Worm (Caenorhabditis elegans) whole organism, late embryonic: ENCODE results near the gene srx-46.

ENCODE experiments used
- C38D4.7 ChIP-seq: fragments of 200-800 bp; sonication (Bioruptor generic); optimal IDR thresholded peaks from 2 replicates; lab custom pipeline; 2018; ENCODE audit warnings: mild to moderate bottlenecking, missing genetic modification characterization, moderate library complexity, missing compliant biosample characterization
- K02D7.2 ChIP-seq: sonication (generic microtip); optimal IDR thresholded peaks from 2 replicates; lab custom pipeline; 2017; ENCODE audit warnings: mild to moderate bottlenecking, missing genetic modification characterization, missing compliant biosample characterization
- ceh-30 ChIP-seq: fragments of 150-350 bp; optimal IDR thresholded peaks from 2 replicates; lab custom pipeline; 2014; ENCODE audit warnings: missing biosample characterization, missing genetic modification characterization
- ceh-48 ChIP-seq: sonication (generic microtip); optimal IDR thresholded peaks from 2 replicates; lab custom pipeline; 2016; ENCODE audit warnings: missing genetic modification characterization, inconsistent platforms, missing compliant biosample characterization
- ceh-6 ChIP-seq: fragments of 200-800 bp; sonication (Bioruptor generic); optimal IDR thresholded peaks from 2 replicates; lab custom pipeline; 2018; ENCODE audit warnings: mild to moderate bottlenecking, missing genetic modification characterization, missing compliant biosample characterization
- dmd-4 ChIP-seq: sonication (generic microtip); optimal IDR thresholded peaks from 2 replicates; lab custom pipeline; 2016; ENCODE audit warnings: borderline replicate concordance, missing genetic modification characterization, missing compliant biosample characterization
- fkh-10 ChIP-seq: fragments of 150-350 bp; optimal IDR thresholded peaks from 2 replicates; lab custom pipeline; 2014; ENCODE audit warnings: missing biosample characterization, missing genetic modification reagents, missing genetic modification characterization
- hlh-30 ChIP-seq: sonication (generic microtip); optimal IDR thresholded peaks from 2 replicates; lab custom pipeline; 2017; ENCODE audit warnings: antibody characterized with exemption, missing genetic modification characterization, missing compliant biosample characterization; ENCODE audit not compliant: insufficient read depth
- hlh-8 ChIP-seq: sonication (generic microtip); optimal IDR thresholded peaks from 2 replicates; lab custom pipeline; 2016; ENCODE audit warnings: missing genotype, missing genetic modification characterization, missing compliant biosample characterization
- lin-11 ChIP-seq: fragments of 200-800 bp; sonication (Bioruptor generic); optimal IDR thresholded peaks from 2 replicates; lab custom pipeline; 2018; ENCODE audit warnings: mild to moderate bottlenecking, missing genetic modification characterization, missing compliant biosample characterization
- nhr-11 ChIP-seq: fragments of 150-350 bp; optimal IDR thresholded peaks from 2 replicates; lab custom pipeline; 2014; ENCODE audit warnings: missing biosample characterization, missing genetic modification characterization
- pax-1 ChIP-seq: fragments of 150-350 bp; optimal IDR thresholded peaks from 2 replicates; lab custom pipeline; 2014; ENCODE audit warnings: missing biosample characterization, missing genetic modification characterization
- sox-4 ChIP-seq: sonication (generic microtip); optimal IDR thresholded peaks from 2 replicates; lab custom pipeline; 2017; ENCODE audit warnings: mild to moderate bottlenecking, missing genetic modification characterization, inconsistent platforms, missing compliant biosample characterization
- tbx-2 ChIP-seq: sonication (generic microtip); optimal IDR thresholded peaks from 2 replicates; lab custom pipeline; 2016; ENCODE audit warnings: missing genetic modification characterization, missing compliant biosample characterization

ce11 chrV:9322886-9323285 lies 30.2 kb upstream of the srx-46 start, which contains the start of gene tag-153:
- TF ChIP-seq ceh-6 (GFP tag; lab: Kevin White, UChicago), result no peak
- no peak for TF ChIP-seq hlh-8 (tag; lab: Kevin White, UChicago)
- TF ChIP-seq dmd-4 (tag; lab: Kevin White, UChicago), result no peak
- TF ChIP-seq hlh-30, result no peak
- no peak for TF ChIP-seq sox-4 (tag; lab: Kevin White, UChicago)
- TF ChIP-seq tbx-2, result no peak
- TF ChIP-seq lin-11 (tag; lab: Kevin White, UChicago), result no peak
- no peak for TF ChIP-seq nhr-11
- TF ChIP-seq ceh-30, result no peak
- no peak for TF ChIP-seq fkh-10 (GFP tag; lab: Kevin White, UChicago)
- TF ChIP-seq C38D4.7 (GFP tag; lab: Kevin White, UChicago), result no peak
- TF ChIP-seq pax-1 (tag; lab: Kevin White, UChicago), result no peak
- no peak for TF ChIP-seq ceh-48
- no peak for TF ChIP-seq K02D7.2 (tag; lab: Kevin White, UChicago)
